Fruit fly (Drosophila melanogaster) whole organism, embryonic: ENCODE measurements around the gene tub.
A peak's percentile ranks its signal among the peaks of the same experiment; 100 is the strongest.

Experiments used
- Bgb ChIP-seq: fragments of 200-800 bp; sonication (Bioruptor generic); IDR thresholded peaks from 2 replicates; pipeline ENCODE4 v1.3.6; 2022; ENCODE audit warnings: missing biosample characterization, missing genetic modification characterization; ENCODE audit not compliant: partially characterized antibody
- C15 ChIP-seq: fragments of 200-800 bp; sonication (Bioruptor generic); IDR thresholded peaks from 3 replicates; pipeline ENCODE4 v1.3.6; 2022; ENCODE audit warnings: missing biosample characterization, missing genetic modification characterization
- CG10321 ChIP-seq: fragments of 200-800 bp; sonication (Bioruptor generic); IDR thresholded peaks from 2 replicates; pipeline ENCODE4 v1.3.6; 2022; ENCODE audit warnings: missing biosample characterization, missing genetic modification characterization
- CG11456 ChIP-seq: fragments of 200-800 bp; sonication (Bioruptor generic); IDR thresholded peaks from 3 replicates; pipeline ENCODE4 v1.3.6; 2022; ENCODE audit warnings: missing biosample characterization, missing genetic modification characterization
- CG11695 ChIP-seq: fragments of 200-800 bp; sonication (Bioruptor generic); IDR thresholded peaks from 3 replicates; pipeline ENCODE4 v1.3.6; 2022; ENCODE audit warnings: missing biosample characterization, missing genetic modification characterization
- CG11723 ChIP-seq: fragments of 200-800 bp; sonication (Bioruptor generic); optimal IDR thresholded peaks from 2 replicates; lab custom pipeline; 2017; ENCODE audit warnings: missing biosample characterization, mild to moderate bottlenecking, missing genetic modification characterization
- CG12236 ChIP-seq: fragments of 200-800 bp; sonication (Bioruptor generic); optimal IDR thresholded peaks from 2 replicates; lab custom pipeline; 2016; ENCODE audit warnings: missing biosample characterization, missing genetic modification characterization
- CG12942 ChIP-seq: fragments of 200-800 bp; sonication (Bioruptor generic); optimal IDR thresholded peaks from 3 replicates; lab custom pipeline; 2016; ENCODE audit warnings: missing biosample characterization, missing genetic modification characterization
- CG15011 ChIP-seq: fragments of 200-800 bp; sonication (Bioruptor generic); optimal IDR thresholded peaks from 3 replicates; lab custom pipeline; 2018; ENCODE audit warnings: missing biosample characterization, mild to moderate bottlenecking, missing genetic modification characterization
- CG15696 ChIP-seq: fragments of 200-800 bp; sonication (Bioruptor generic); optimal IDR thresholded peaks from 2 replicates; lab custom pipeline; 2019; ENCODE audit warnings: missing biosample characterization, mild to moderate bottlenecking, missing genetic modification characterization, moderate library complexity
- CG16779 ChIP-seq: fragments of 200-800 bp; sonication (Bioruptor generic); IDR thresholded peaks from 2 replicates; pipeline ENCODE4 v1.3.6; 2022; ENCODE audit warnings: missing biosample characterization, missing genetic modification characterization
- CG16813 ChIP-seq: fragments of 200-800 bp; sonication (Bioruptor generic); IDR thresholded peaks from 3 replicates; pipeline ENCODE4 v1.3.6; 2022; ENCODE audit warnings: missing biosample characterization, missing genetic modification characterization; ENCODE audit not compliant: partially characterized antibody
- CG17912 ChIP-seq: fragments of 200-800 bp; sonication (Bioruptor generic); optimal IDR thresholded peaks from 2 replicates; lab custom pipeline; 2018; ENCODE audit warnings: missing biosample characterization, mild to moderate bottlenecking, missing genetic modification characterization
- CG1792 ChIP-seq: fragments of 200-800 bp; sonication (Bioruptor generic); optimal IDR thresholded peaks from 2 replicates; lab custom pipeline; 2016; ENCODE audit warnings: missing biosample characterization, missing genetic modification characterization
- CG18619 ChIP-seq: fragments of 200-800 bp; sonication (Bioruptor generic); optimal IDR thresholded peaks from 3 replicates; lab custom pipeline; 2017; ENCODE audit warnings: missing biosample characterization, mild to moderate bottlenecking, missing genetic modification characterization
- CG32767 ChIP-seq: fragments of 200-800 bp; sonication (Bioruptor generic); IDR thresholded peaks from 2 replicates; pipeline ENCODE4 v1.3.6; 2022; ENCODE audit warnings: missing biosample characterization, missing genetic modification characterization
- CG34376 ChIP-seq: fragments of 200-800 bp; sonication (Bioruptor generic); optimal IDR thresholded peaks from 2 replicates; lab custom pipeline; 2018; ENCODE audit warnings: missing biosample characterization, mild to moderate bottlenecking, missing genetic modification characterization
- CG3726 ChIP-seq: fragments of 200-800 bp; sonication (Bioruptor generic); IDR thresholded peaks from 3 replicates; pipeline ENCODE4, ENCODE4 v1.3.6; 2022; ENCODE audit warnings: missing biosample characterization, missing genetic modification characterization
- CG4328 ChIP-seq: fragments of 200-800 bp; sonication (Bioruptor generic); optimal IDR thresholded peaks from 3 replicates; lab custom pipeline; 2017; ENCODE audit warnings: missing biosample characterization, missing genetic modification reagents, missing genetic modification characterization
- CG4424 ChIP-seq: fragments of 200-800 bp; sonication (Bioruptor generic); optimal IDR thresholded peaks from 3 replicates; lab custom pipeline; 2016; ENCODE audit warnings: missing biosample characterization, missing genetic modification characterization
- CG4617 ChIP-seq: fragments of 200-800 bp; sonication (Bioruptor generic); optimal IDR thresholded peaks from 3 replicates; lab custom pipeline; 2016; ENCODE audit warnings: missing biosample characterization, missing genetic modification characterization, borderline replicate concordance
- CG4820 ChIP-seq: fragments of 200-800 bp; sonication (Bioruptor generic); optimal IDR thresholded peaks from 3 replicates; lab custom pipeline; 2016; ENCODE audit warnings: missing biosample characterization, missing genetic modification characterization
- CG4854 ChIP-seq: fragments of 200-800 bp; sonication (Bioruptor generic); optimal IDR thresholded peaks from 2 replicates; lab custom pipeline; 2016; ENCODE audit warnings: missing biosample characterization, missing genetic modification characterization, inconsistent platforms
- CG6854 ChIP-seq: fragments of 200-800 bp; sonication (Bioruptor generic); optimal IDR thresholded peaks from 3 replicates; lab custom pipeline; 2017; ENCODE audit warnings: missing biosample characterization, mild to moderate bottlenecking, missing genetic modification characterization
- CG7928 ChIP-seq: fragments of 200-800 bp; sonication (Bioruptor generic); optimal IDR thresholded peaks from 2 replicates; lab custom pipeline; 2017; ENCODE audit warnings: missing biosample characterization, mild to moderate bottlenecking, missing genetic modification characterization
- CG7963 ChIP-seq: fragments of 200-800 bp; sonication (Bioruptor generic); IDR thresholded peaks from 3 replicates; pipeline ENCODE4 v1.3.6; 2022; ENCODE audit warnings: missing biosample characterization, missing genetic modification characterization; ENCODE audit not compliant: partially characterized antibody
- CG9876 ChIP-seq: fragments of 200-800 bp; sonication (Bioruptor generic); optimal IDR thresholded peaks from 2 replicates; lab custom pipeline; 2016; ENCODE audit warnings: missing biosample characterization, missing genetic modification characterization
- CTCF ChIP-seq: fragments of 200-800 bp; sonication (Bioruptor generic); optimal IDR thresholded peaks from 2 replicates; lab custom pipeline; 2017; ENCODE audit warnings: missing biosample characterization, mild to moderate bottlenecking, missing genetic modification characterization, moderate library complexity
- E2f1 ChIP-seq: fragments of 200-800 bp; sonication (Bioruptor generic); IDR thresholded peaks from 2 replicates; pipeline ENCODE4 v1.3.6; 2022; ENCODE audit warnings: missing biosample characterization, missing genetic modification characterization
- HLH3B ChIP-seq: fragments of 200-800 bp; sonication (Bioruptor generic); IDR thresholded peaks from 2 replicates; pipeline ENCODE4 v1.3.6; 2022; ENCODE audit warnings: missing biosample characterization, missing genetic modification characterization
- Hmr ChIP-seq: fragments of 200-800 bp; sonication (Bioruptor generic); optimal IDR thresholded peaks from 3 replicates; lab custom pipeline; 2017; ENCODE audit warnings: mild to moderate bottlenecking, missing biosample characterization, missing genetic modification reagents, missing genetic modification characterization
- Hr39 ChIP-seq: fragments of >200 bp; optimal IDR thresholded peaks from 2 replicates; lab custom pipeline; 2017
- Jarid2 ChIP-seq: fragments of 200-800 bp; sonication (Bioruptor generic); optimal IDR thresholded peaks from 3 replicates; lab custom pipeline; 2017; ENCODE audit warnings: mild to moderate bottlenecking, missing biosample characterization, missing genetic modification reagents, missing genetic modification characterization
- Mad ChIP-seq: fragments of 200-800 bp; sonication (Bioruptor generic); optimal IDR thresholded peaks from 2 replicates; lab custom pipeline; 2016; ENCODE audit warnings: missing biosample characterization, missing genetic modification characterization
- Mrtf ChIP-seq: fragments of 200-800 bp; sonication (Bioruptor generic); IDR thresholded peaks from 3 replicates; pipeline ENCODE4 v1.3.6; 2022; ENCODE audit warnings: missing biosample characterization, missing genetic modification characterization
- NC2β ChIP-seq: fragments of 200-800 bp; sonication (Bioruptor generic); optimal IDR thresholded peaks from 2 replicates; lab custom pipeline; 2016; ENCODE audit warnings: missing biosample characterization, missing genetic modification characterization
- Nf-YA ChIP-seq: fragments of 200-800 bp; sonication (Bioruptor generic); IDR thresholded peaks from 2 replicates; pipeline ENCODE4 v1.3.6; 2022; ENCODE audit warnings: missing biosample characterization, missing genetic modification characterization
- Side ChIP-seq: fragments of 200-800 bp; sonication (Bioruptor generic); optimal IDR thresholded peaks from 2 replicates; lab custom pipeline; 2016; ENCODE audit warnings: missing biosample characterization, missing genetic modification characterization
- Vsx1 ChIP-seq: fragments of 200-800 bp; sonication (Bioruptor generic); optimal IDR thresholded peaks from 2 replicates; lab custom pipeline; 2017; ENCODE audit warnings: missing biosample characterization, mild to moderate bottlenecking, missing genetic modification characterization, missing genetic modification reagents
- ab ChIP-seq: fragments of 200-800 bp; sonication (Bioruptor generic); optimal IDR thresholded peaks from 2 replicates; lab custom pipeline; 2016; ENCODE audit warnings: missing biosample characterization, missing genetic modification characterization
- bowl ChIP-seq: fragments of 200-800 bp; sonication (Bioruptor generic); IDR thresholded peaks from 2 replicates; pipeline ENCODE4 v1.3.6; 2022; ENCODE audit warnings: missing biosample characterization, missing genetic modification characterization
- corto ChIP-seq: fragments of 200-800 bp; sonication (Bioruptor generic); optimal IDR thresholded peaks from 2 replicates; lab custom pipeline; 2016; ENCODE audit warnings: missing biosample characterization, mild to moderate bottlenecking, missing genetic modification characterization, moderate library complexity
- esg ChIP-seq: fragments of 200-800 bp; sonication (Bioruptor generic); conservative IDR thresholded peaks from 2 replicates; pipeline ENCODE4 v1.3.6; 2022; ENCODE audit warnings: missing biosample characterization, missing genetic modification characterization
- nerfin-2 ChIP-seq: fragments of 200-800 bp; sonication (Bioruptor generic); IDR thresholded peaks from 2 replicates; pipeline ENCODE4 v1.3.6; 2022; ENCODE audit warnings: missing biosample characterization, missing genetic modification characterization; ENCODE audit not compliant: partially characterized antibody
- nom ChIP-seq: fragments of 200-800 bp; sonication (Bioruptor generic); optimal IDR thresholded peaks from 2 replicates; lab custom pipeline; 2017; ENCODE audit warnings: missing biosample characterization, missing genetic modification characterization, mild to moderate bottlenecking, moderate library complexity, missing genetic modification reagents
- schlank ChIP-seq: fragments of 200-800 bp; sonication (Bioruptor generic); optimal IDR thresholded peaks from 2 replicates; lab custom pipeline; 2018; ENCODE audit warnings: missing biosample characterization, mild to moderate bottlenecking, missing genetic modification characterization
- scrt ChIP-seq: fragments of 200-800 bp; sonication (Bioruptor generic); optimal IDR thresholded peaks from 2 replicates; lab custom pipeline; 2018; ENCODE audit warnings: missing biosample characterization, mild to moderate bottlenecking, missing genetic modification characterization, moderate library complexity
- slou ChIP-seq: fragments of 200-800 bp; sonication (Bioruptor generic); optimal IDR thresholded peaks from 3 replicates; lab custom pipeline; 2016; ENCODE audit warnings: missing biosample characterization, missing genetic modification characterization
- sr ChIP-seq: fragments of 200-800 bp; sonication (Bioruptor generic); IDR thresholded peaks from 3 replicates; pipeline ENCODE4 v1.3.6; 2022; ENCODE audit warnings: missing biosample characterization, missing genetic modification characterization
- tup ChIP-seq: fragments of 200-800 bp; sonication (Bioruptor generic); optimal IDR thresholded peaks from 2 replicates; lab custom pipeline; 2016; ENCODE audit warnings: missing biosample characterization, mild to moderate bottlenecking, missing genetic modification characterization, moderate library complexity
- zfh1 ChIP-seq: fragments of 200-800 bp; sonication (Bioruptor generic); IDR thresholded peaks from 3 replicates; pipeline ENCODE4 v1.3.6; 2022; ENCODE audit warnings: missing biosample characterization, missing genetic modification characterization
- zfh2 ChIP-seq: fragments of 200-800 bp; sonication (Bioruptor generic); optimal IDR thresholded peaks from 2 replicates; lab custom pipeline; 2016; ENCODE audit warnings: missing biosample characterization, missing genetic modification characterization

Gene tub

dm6 chr3R:4437113-4437512, 49.6 kb downstream of the tub start, which contains the start of the genes Lipt2 and CG14650 (continued):
- no peak for TF ChIP-seq tup (GFP tag; lab: Kevin White, UChicago)
- TF ChIP-seq CG4820, result peak; percentile 20
- no peak for TF ChIP-seq C15 (GFP tag; lab: Robert Waterston, UW)
- no peak for TF ChIP-seq esg (GFP tag; lab: Robert Waterston, UW)
- TF ChIP-seq CG7928, result peak; percentile 98
- no peak for TF ChIP-seq Vsx1
- peak; percentile 27 for TF ChIP-seq Mad (GFP tag; lab: Kevin White, UChicago)
- TF ChIP-seq CG11456 (GFP tag; lab: Robert Waterston, UW), result no peak
- TF ChIP-seq CG9876 (GFP tag; lab: Kevin White, UChicago), result peak; percentile 61
- TF ChIP-seq CG16779 (GFP tag; lab: Robert Waterston, UW), result no peak
- TF ChIP-seq Bgb (GFP tag; lab: Robert Waterston, UW), result 0 out of 2 replicates have a peak, but pooled peaks have one; percentile 21
- TF ChIP-seq Hr39 (lab: Kevin White, UChicago), result no peak
- peak; percentile 80 for TF ChIP-seq zfh2 (GFP tag; lab: Kevin White, UChicago)
- peak; percentile 47 for TF ChIP-seq CG4424
- no peak for TF ChIP-seq CG32767
- peak; percentile 98 for TF ChIP-seq CG4617 (GFP tag; lab: Kevin White, UChicago)
- TF ChIP-seq schlank (tag; lab: Kevin White, UChicago), result no peak
- TF ChIP-seq Hmr, result no peak
- no peak for TF ChIP-seq CG4328
- peak; percentile 1 for TF ChIP-seq CG17912 (GFP tag; lab: Kevin White, UChicago)
- peak; percentile 46 for TF ChIP-seq CG34376 (GFP tag; lab: Kevin White, UChicago)
- no peak for TF ChIP-seq CG3726 (GFP tag; lab: Robert Waterston, UW)
- peak; percentile 17 for TF ChIP-seq CG11723 (GFP tag; lab: Kevin White, UChicago)
- TF ChIP-seq slou (GFP tag; lab: Kevin White, UChicago), result no peak
- peak; percentile 54; the same call in 2 of the 3 replicates for TF ChIP-seq CG16813 (GFP tag; lab: Robert Waterston, UW)
- TF ChIP-seq sr (GFP tag; lab: Robert Waterston, UW), result no peak
- TF ChIP-seq CTCF, result peak; percentile 23
- peak; percentile 47 for TF ChIP-seq CG1792 (GFP tag; lab: Kevin White, UChicago)
- peak; percentile 73 for TF ChIP-seq NC2β (GFP tag; lab: Kevin White, UChicago)
- peak; percentile 23 for TF ChIP-seq CG12236 (GFP tag; lab: Kevin White, UChicago)
- TF ChIP-seq Jarid2 (GFP tag; lab: Kevin White, UChicago), result no peak
- TF ChIP-seq CG10321 (GFP tag; lab: Robert Waterston, UW), result no peak
- peak; percentile 55 for TF ChIP-seq CG12942 (GFP tag; lab: Kevin White, UChicago)
- TF ChIP-seq HLH3B (GFP tag; lab: Robert Waterston, UW), result no peak
- TF ChIP-seq ab (GFP tag; lab: Kevin White, UChicago), result no peak
- TF ChIP-seq CG6854 (GFP tag; lab: Kevin White, UChicago), result no peak
- peak; percentile 52 for TF ChIP-seq CG15696 (tag; lab: Kevin White, UChicago)
- TF ChIP-seq Nf-YA (GFP tag; lab: Robert Waterston, UW), result no peak
- 0 out of 2 replicates have a peak, but pooled peaks have one; percentile 9 for TF ChIP-seq E2f1 (GFP tag; lab: Robert Waterston, UW)
- TF ChIP-seq nom (GFP tag; lab: Kevin White, UChicago), result no peak
- TF ChIP-seq zfh1 (GFP tag; lab: Robert Waterston, UW), result no peak
- TF ChIP-seq Mrtf (GFP tag; lab: Robert Waterston, UW), result no peak
- TF ChIP-seq CG4854, result peak; percentile 17
- no peak for TF ChIP-seq CG11695 (GFP tag; lab: Robert Waterston, UW)
- TF ChIP-seq CG15011 (GFP tag; lab: Kevin White, UChicago), result no peak
- TF ChIP-seq CG18619 (GFP tag; lab: Kevin White, UChicago), result peak; percentile 1
- TF ChIP-seq corto (GFP tag; lab: Kevin White, UChicago), result no peak
- no peak for TF ChIP-seq scrt (GFP tag; lab: Kevin White, UChicago)
- TF ChIP-seq CG7963 (GFP tag; lab: Robert Waterston, UW), result no peak
- TF ChIP-seq nerfin-2, result no peak
- TF ChIP-seq bowl, result no peak
- TF ChIP-seq Side (GFP tag; lab: Kevin White, UChicago), result peak; percentile 59
